Fruit fly (Drosophila melanogaster) whole organism: ENCODE data around the gene Rh4.

Experiments used
- CG8478 ChIP-seq: fragments of >200 bp; optimal IDR thresholded peaks from 2 replicates; lab custom pipeline; 2018; ENCODE audit warnings: inconsistent platforms
- psq ChIP-seq: fragments of >200 bp; optimal IDR thresholded peaks from 2 replicates; lab custom pipeline; 2017

DNA sequence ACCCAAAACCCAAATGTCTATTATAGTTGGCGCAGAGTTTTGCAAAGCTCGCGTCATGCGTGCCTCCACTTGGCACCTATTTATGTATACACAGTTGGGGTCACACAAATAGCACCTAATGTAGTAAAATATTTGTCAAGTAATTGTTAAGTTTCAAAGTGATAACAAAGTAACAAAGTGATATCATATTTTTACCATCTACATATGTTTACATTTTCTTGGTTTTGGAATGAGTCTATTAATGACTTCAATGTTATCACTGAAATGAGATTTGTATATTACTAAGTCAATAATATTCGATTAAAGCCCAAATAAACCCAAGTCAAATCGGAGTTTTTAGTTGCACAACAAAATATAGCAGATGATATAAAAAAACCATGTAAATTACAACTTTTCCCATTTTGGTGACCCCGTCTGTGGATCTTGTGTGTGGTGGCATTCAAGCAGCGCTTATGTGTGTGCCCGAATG, 10.2 kb upstream of the Rh4 start:
- TF ChIP-seq psq = no peak
- no peak for TF ChIP-seq CG8478
